Worm (Caenorhabditis elegans): ENCODE results near the gene F49F1.15.
A peak's percentile ranks its signal among the peaks of the same experiment; 100 is the strongest.

Gene F49F1.15

DNA sequence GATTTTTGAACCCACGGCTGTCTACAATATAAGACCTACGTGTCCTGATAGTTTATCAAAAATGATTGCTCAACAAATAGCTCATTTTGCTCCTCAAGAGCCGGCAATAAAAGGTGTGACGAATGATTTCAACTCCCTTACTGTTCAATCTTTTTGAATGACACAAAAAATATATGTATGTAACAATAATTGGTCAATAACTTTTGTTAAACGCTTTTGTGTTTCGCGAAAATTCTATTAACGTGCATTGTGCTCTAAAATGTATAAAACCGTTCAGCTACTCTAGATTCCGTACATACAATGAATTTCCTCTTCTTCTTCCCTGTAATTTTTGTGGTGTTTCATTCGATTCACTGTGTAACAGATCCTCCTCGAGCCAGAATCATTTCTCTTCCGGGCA lies 34.9 kb downstream of the F49F1.15 start, which contains the start of gene C35B1.4:
C35B1.4 (plus strand) TSS at position 301 of the 400 bp plus-strand sequence.
- no peak for TF ChIP-seq nfya-1 (tag; optimal IDR thresholded peaks at IDR 0.05; ENCODE audit: borderline replicate concordance, insufficient read depth)
- no peak for TF ChIP-seq K11D2.4 (GFP tag; IDR thresholded peaks at IDR 0.05)
- TF ChIP-seq xnd-1 (tag; optimal IDR thresholded peaks at IDR 0.05) = no peak
- no peak for TF ChIP-seq C17E4.6 (GFP tag; IDR thresholded peaks at IDR 0.05)
- no peak for TF ChIP-seq lsl-1 (GFP tag; optimal IDR thresholded peaks at IDR 0.05)
- TF ChIP-seq ekl-4 (GFP tag; IDR thresholded peaks at IDR 0.05) = no peak
- TF ChIP-seq hrde-1 (tag; optimal IDR thresholded peaks at IDR 0.05; ENCODE audit: borderline replicate concordance) = no peak
- no peak for TF ChIP-seq mxl-1 (tag; optimal IDR thresholded peaks at IDR 0.05)
- no peak for TF ChIP-seq T26A5.8 (tag; optimal IDR thresholded peaks at IDR 0.05)
- no peak for TF ChIP-seq bed-1 (GFP tag; IDR thresholded peaks at IDR 0.05)
- no peak for TF ChIP-seq lin-40 (tag; optimal IDR thresholded peaks at IDR 0.05)
- TF ChIP-seq nfyb-1 (GFP tag; IDR thresholded peaks at IDR 0.05) = no peak
- TF ChIP-seq B0336.3 (GFP tag; IDR thresholded peaks at IDR 0.05) = no peak
- no peak for TF ChIP-seq mel-28 (tag; optimal IDR thresholded peaks at IDR 0.05; ENCODE audit: borderline replicate concordance)
- no peak for TF ChIP-seq ets-4 (GFP tag; optimal IDR thresholded peaks at IDR 0.05)
- no peak for TF ChIP-seq lag-1 (GFP tag; IDR thresholded peaks at IDR 0.05)
- no peak for TF ChIP-seq snpc-1.1 (tag; optimal IDR thresholded peaks at IDR 0.05; ENCODE audit: insufficient read depth)
- no peak for TF ChIP-seq tlf-1 (GFP tag; optimal IDR thresholded peaks at IDR 0.05)

DNA sequence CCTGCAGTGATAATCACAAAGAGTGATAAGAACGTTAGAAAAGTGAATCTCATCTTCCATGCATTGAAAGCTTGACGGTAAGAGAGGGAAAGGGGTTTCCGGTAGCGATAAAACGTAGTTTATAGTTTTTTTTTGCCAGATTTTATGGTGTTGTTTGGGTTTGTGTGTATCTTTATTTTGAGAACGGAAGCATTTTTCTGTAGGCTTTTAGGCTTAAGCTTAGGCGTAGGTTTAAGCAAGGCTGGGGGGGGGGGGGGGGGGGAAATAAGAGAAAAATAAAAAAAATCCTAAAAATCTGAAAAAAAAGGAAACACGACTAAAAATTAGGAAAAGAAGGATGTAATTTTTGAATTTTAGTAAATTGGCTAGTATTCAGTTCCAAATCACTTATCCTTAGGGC lies 35.5 kb downstream of the F49F1.15 start, which contains the start of gene C35B1.8:
C35B1.8 (minus strand) TSS at position 101 of the 400 bp plus-strand sequence.
- TF ChIP-seq mcd-1 (GFP tag; IDR thresholded peaks at IDR 0.05) = no peak
- no peak for TF ChIP-seq him-1 (tag; optimal IDR thresholded peaks at IDR 0.05)
- no peak for TF ChIP-seq mes-4 (tag; optimal IDR thresholded peaks at IDR 0.05)
- no peak for TF ChIP-seq rec-8 (tag; optimal IDR thresholded peaks at IDR 0.05)
- TF ChIP-seq F33H1.4 (GFP tag; IDR thresholded peaks at IDR 0.05) = no peak
- no peak for TF ChIP-seq B0261.1 (tag; optimal IDR thresholded peaks at IDR 0.05)
- TF ChIP-seq F49E8.2 (tag; optimal IDR thresholded peaks at IDR 0.05; ENCODE audit: insufficient read depth) = no peak
- no peak for TF ChIP-seq Y53G8AR.9 (GFP tag; conservative IDR thresholded peaks at IDR 0.05)

DNA sequence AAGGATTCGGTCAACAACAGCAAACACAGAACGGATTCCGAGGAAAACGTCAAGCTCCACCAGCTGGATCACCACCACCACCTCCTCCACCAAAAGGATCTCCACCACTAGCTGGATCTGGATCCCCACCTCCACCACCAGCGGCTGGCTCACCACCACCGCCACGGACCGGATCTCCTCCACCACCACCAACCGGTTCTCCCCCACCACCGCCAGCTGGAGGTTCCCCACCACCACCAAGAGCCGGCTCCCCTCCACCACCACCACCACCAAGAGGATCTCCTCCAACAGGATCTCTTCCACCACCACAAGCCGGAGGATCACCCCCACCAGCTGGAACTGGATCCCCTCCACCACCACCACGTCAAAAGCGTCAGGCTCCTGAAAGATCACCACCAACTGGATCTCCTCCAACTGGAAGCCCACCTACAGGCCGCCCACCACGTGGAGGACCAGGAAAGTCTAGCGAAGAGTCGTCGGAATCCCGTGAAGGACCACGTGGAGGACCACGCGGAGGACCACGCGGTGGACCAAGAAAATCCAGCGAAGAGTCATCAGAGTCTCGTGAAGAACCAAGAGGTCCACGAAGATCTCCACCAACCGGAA lies 37.6 kb downstream of the F49F1.15 start:
- peak; percentile 71 for TF ChIP-seq zfh-2 (GFP tag; conservative IDR thresholded peaks at IDR 0.05)
- peak; percentile 9; the same call in 1 of the 2 replicates for TF ChIP-seq ceh-91 (GFP tag; IDR thresholded peaks at IDR 0.05)
- no peak for TF ChIP-seq him-1 (tag; optimal IDR thresholded peaks at IDR 0.05)
- TF ChIP-seq ceh-79 (tag; optimal IDR thresholded peaks at IDR 0.05) = no peak
- TF ChIP-seq rpc-1 (optimal IDR thresholded peaks at IDR 0.05) = no peak
- no peak for TF ChIP-seq rpc-1 (tag; optimal IDR thresholded peaks at IDR 0.05)
- TF ChIP-seq F39B2.1 (GFP tag; IDR thresholded peaks at IDR 0.05) = no peak
- TF ChIP-seq egrh-3 (GFP tag; IDR thresholded peaks at IDR 0.05) = peak; percentile 96
- TF ChIP-seq madf-8 (GFP tag; conservative IDR thresholded peaks at IDR 0.05) = no peak
- peak; percentile 9 for TF ChIP-seq F57A8.1 (GFP tag; optimal IDR thresholded peaks at IDR 0.05)
- TF ChIP-seq sptf-2 (GFP tag; optimal IDR thresholded peaks at IDR 0.05) = peak; percentile 38
